Worm (Caenorhabditis elegans) whole organism, L4 larva: ENCODE results near the gene rbg-3.

Experiments
- D1046.2 ChIP-seq: fragments of 200-800 bp; sonication (Bioruptor generic); IDR thresholded peaks from 2 replicates; pipeline ENCODE4 v1.3.6; 2022; ENCODE audit warnings: missing genetic modification characterization, missing compliant biosample characterization
- F26F4.8 ChIP-seq: fragments of 200-800 bp; sonication (Bioruptor generic); conservative IDR thresholded peaks from 2 replicates; pipeline ENCODE4 v1.3.6; 2022; ENCODE audit warnings: missing genetic modification characterization, missing compliant biosample characterization
- F37D6.2 ChIP-seq: sonication (generic microtip); optimal IDR thresholded peaks from 2 replicates; lab custom pipeline; 2016; ENCODE audit warnings: mild to moderate bottlenecking, missing genetic modification characterization, missing compliant biosample characterization
- F44E2.7 ChIP-seq: fragments of 200-800 bp; sonication (Bioruptor generic); IDR thresholded peaks from 2 replicates; pipeline ENCODE4 v2.1.2; 2022; ENCODE audit warnings: missing genetic modification characterization, missing compliant biosample characterization
- F49E8.2 ChIP-seq: sonication (generic microtip); optimal IDR thresholded peaks from 2 replicates; lab custom pipeline; 2016; ENCODE audit warnings: missing compliant biosample characterization, mild to moderate bottlenecking, missing genetic modification characterization, borderline replicate concordance
- R02D3.7 ChIP-seq: fragments of 150-350 bp; sonication (generic microtip); optimal IDR thresholded peaks from 3 replicates; lab custom pipeline; 2014; ENCODE audit warnings: missing biosample characterization, missing genetic modification characterization
- Y48G9A.11 ChIP-seq: fragments of 200-800 bp; sonication (Bioruptor generic); IDR thresholded peaks from 2 replicates; pipeline ENCODE4 v1.3.6; 2022; ENCODE audit warnings: missing genetic modification reagents, missing genetic modification characterization, missing compliant biosample characterization
- aha-1 ChIP-seq: fragments of 150-350 bp; peaks from one replicate; lab custom pipeline; 2014; ENCODE audit warnings: missing biosample characterization, missing genetic modification characterization
- ama-1 ChIP-seq: fragments of 150-350 bp; optimal IDR thresholded peaks from 2 replicates; lab custom pipeline; 2014; ENCODE audit warnings: inconsistent platforms, mixed read lengths
- attf-4 ChIP-seq: sonication (generic microtip); optimal IDR thresholded peaks from 3 replicates; lab custom pipeline; 2017; ENCODE audit warnings: missing biosample characterization, missing genetic modification characterization
- ceh-20 ChIP-seq: fragments of 200-800 bp; sonication (Bioruptor generic); IDR thresholded peaks from 2 replicates; pipeline ENCODE4 v1.3.6; 2022; ENCODE audit warnings: missing genetic modification reagents, missing genetic modification characterization, missing compliant biosample characterization
- ceh-28 ChIP-seq: fragments of 150-350 bp; optimal IDR thresholded peaks from 2 replicates; lab custom pipeline; 2014; ENCODE audit warnings: missing biosample characterization, missing genetic modification reagents, missing genetic modification characterization
- cey-2 ChIP-seq: sonication (generic microtip); optimal IDR thresholded peaks from 3 replicates; lab custom pipeline; 2017; ENCODE audit warnings: missing genetic modification characterization, mild to moderate bottlenecking, missing compliant biosample characterization, antibody characterized with exemption, borderline replicate concordance; ENCODE audit not compliant: insufficient read depth
- daf-16 ChIP-seq, 3 experiments: sonication (generic microtip); optimal IDR thresholded peaks; 2 replicates each; lab custom pipeline; 2016 to 2017; ENCODE audit warnings: missing genetic modification characterization in 3 of 3, missing genetic modification reagents in 3 of 3, mild to moderate bottlenecking in 2 of 3, missing compliant biosample characterization in 2 of 3, missing biosample characterization in 1 of 3, moderate library complexity in 1 of 3
- dmd-8 ChIP-seq: fragments of 200-800 bp; sonication (Bioruptor generic); IDR thresholded peaks from 2 replicates; pipeline ENCODE4 v1.3.6; 2022; ENCODE audit warnings: missing genetic modification characterization, missing compliant biosample characterization
- dmd-9 ChIP-seq: fragments of 200-800 bp; sonication (Bioruptor generic); IDR thresholded peaks from 2 replicates; pipeline ENCODE4 v1.3.6; 2022; ENCODE audit warnings: missing genetic modification reagents, missing genetic modification characterization, missing compliant biosample characterization
- dpl-1 ChIP-seq: fragments of 150-350 bp; optimal IDR thresholded peaks from 2 replicates; lab custom pipeline; 2014; ENCODE audit warnings: missing biosample characterization, missing genetic modification reagents, missing genetic modification characterization
- duxl-1 ChIP-seq: sonication (generic microtip); optimal IDR thresholded peaks from 2 replicates; lab custom pipeline; 2016; ENCODE audit warnings: mild to moderate bottlenecking, missing genetic modification characterization, moderate library complexity, missing compliant biosample characterization; ENCODE audit not compliant: poor library complexity
- dve-1 ChIP-seq: sonication (generic microtip); optimal IDR thresholded peaks from 2 replicates; lab custom pipeline; 2017; ENCODE audit warnings: antibody characterized with exemption, mild to moderate bottlenecking, missing genetic modification characterization, missing compliant biosample characterization; ENCODE audit not compliant: insufficient read depth
- fos-1 ChIP-seq: fragments of 150-350 bp; optimal IDR thresholded peaks from 2 replicates; lab custom pipeline; 2014; ENCODE audit warnings: missing biosample characterization, missing genetic modification characterization
- gei-8 ChIP-seq: fragments of 200-800 bp; sonication (Bioruptor generic); optimal IDR thresholded peaks from 2 replicates; lab custom pipeline; 2018; ENCODE audit warnings: mild to moderate bottlenecking, missing genetic modification characterization, missing compliant biosample characterization
- hif-1 ChIP-seq, 2 experiments: sonication (generic microtip); optimal IDR thresholded peaks; 2 replicates each; lab custom pipeline; 2016 to 2017; ENCODE audit warnings: missing compliant biosample characterization in 2 of 2, missing genetic modification characterization in 2 of 2, missing genetic modification reagents in 2 of 2, missing genotype in 2 of 2, mild to moderate bottlenecking in 1 of 2
- hlh-30 ChIP-seq: sonication (generic microtip); optimal IDR thresholded peaks from 2 replicates; lab custom pipeline; 2017; ENCODE audit warnings: antibody characterized with exemption, mild to moderate bottlenecking, missing genetic modification characterization, missing compliant biosample characterization; ENCODE audit not compliant: insufficient read depth
- jun-1 ChIP-seq: fragments of 150-350 bp; optimal IDR thresholded peaks from 2 replicates; lab custom pipeline; 2014; ENCODE audit warnings: missing biosample characterization, missing genetic modification reagents, missing genetic modification characterization
- lin-1 ChIP-seq: fragments of 200-800 bp; sonication (Bioruptor generic); IDR thresholded peaks from 2 replicates; pipeline ENCODE4 v1.3.6; 2022; ENCODE audit warnings: missing genetic modification reagents, missing genetic modification characterization, missing compliant biosample characterization
- lir-3 ChIP-seq: sonication (generic microtip); optimal IDR thresholded peaks from 2 replicates; lab custom pipeline; 2016; ENCODE audit warnings: mild to moderate bottlenecking, missing genetic modification characterization, missing compliant biosample characterization
- lsy-2 ChIP-seq, 2 experiments: fragments of 150-350 bp in 1 of 2; sonication (generic microtip) in 1 of 2; optimal IDR thresholded peaks; 2 replicates each; lab custom pipeline; 2014 to 2017; ENCODE audit warnings: missing biosample characterization in 2 of 2, missing genetic modification characterization in 2 of 2
- madf-9 ChIP-seq: fragments of 200-800 bp; sonication (Bioruptor generic); conservative IDR thresholded peaks from 2 replicates; pipeline ENCODE4 v1.3.6; 2022; ENCODE audit warnings: missing genetic modification reagents, missing genetic modification characterization, missing compliant biosample characterization
- mdl-1 ChIP-seq, 2 experiments: fragments of 150-350 bp in 1 of 2; sonication (generic microtip) in 1 of 2; optimal IDR thresholded peaks; 2 replicates each; lab custom pipeline; 2014 to 2017; ENCODE audit warnings: missing biosample characterization in 2 of 2, missing genetic modification characterization in 2 of 2
- mdt-29 ChIP-seq: fragments of 200-800 bp; sonication (Bioruptor generic); IDR thresholded peaks from 2 replicates; pipeline ENCODE4 v1.3.6; 2022; ENCODE audit warnings: missing genetic modification reagents, missing genetic modification characterization, missing compliant biosample characterization
- mxl-2 ChIP-seq: fragments of 200-800 bp; sonication (Bioruptor generic); conservative IDR thresholded peaks from 2 replicates; pipeline ENCODE4 v1.3.6; 2022; ENCODE audit warnings: missing genetic modification reagents, missing genetic modification characterization, missing compliant biosample characterization
- mxl-3 ChIP-seq: fragments of 200-800 bp; sonication (Bioruptor generic); optimal IDR thresholded peaks from 2 replicates; lab custom pipeline; 2018; ENCODE audit warnings: mild to moderate bottlenecking, missing genetic modification characterization, missing compliant biosample characterization
- nhr-102 ChIP-seq: sonication (generic microtip); optimal IDR thresholded peaks from 2 replicates; lab custom pipeline; 2016; ENCODE audit warnings: mild to moderate bottlenecking, missing genetic modification characterization, moderate library complexity, missing compliant biosample characterization
- nhr-11 ChIP-seq: fragments of 150-350 bp; optimal IDR thresholded peaks from 2 replicates; lab custom pipeline; 2014; ENCODE audit warnings: missing biosample characterization, missing genetic modification characterization
- nhr-25 ChIP-seq: sonication (generic microtip); optimal IDR thresholded peaks from 2 replicates; lab custom pipeline; 2017; ENCODE audit warnings: missing genetic modification characterization, mild to moderate bottlenecking, missing compliant biosample characterization, antibody characterized with exemption, moderate library complexity, borderline replicate concordance; ENCODE audit not compliant: insufficient read depth
- nhr-28 ChIP-seq: fragments of 150-350 bp; optimal IDR thresholded peaks from 2 replicates; lab custom pipeline; 2014; ENCODE audit warnings: missing biosample characterization, missing genetic modification characterization
- nhr-41 ChIP-seq: fragments of 200-800 bp; sonication (Bioruptor generic); IDR thresholded peaks from 2 replicates; pipeline ENCODE4 v1.3.6; 2022; ENCODE audit warnings: missing genetic modification reagents, missing genetic modification characterization, missing compliant biosample characterization
- nhr-48 ChIP-seq: sonication (generic microtip); optimal IDR thresholded peaks from 2 replicates; lab custom pipeline; 2016; ENCODE audit warnings: mild to moderate bottlenecking, missing genetic modification characterization, missing compliant biosample characterization
- nhr-6 ChIP-seq: fragments of 150-350 bp; optimal IDR thresholded peaks from 2 replicates; lab custom pipeline; 2014; ENCODE audit warnings: missing biosample characterization, missing genetic modification characterization
- nhr-76 ChIP-seq: fragments of 150-350 bp; optimal IDR thresholded peaks from 2 replicates; lab custom pipeline; 2014; ENCODE audit warnings: missing biosample characterization, missing genetic modification characterization
- pha-4 ChIP-seq, 2 experiments: fragments of 150-350 bp in 1 of 2; fragments of 200-800 bp in 1 of 2; sonication (Bioruptor generic) in 1 of 2; IDR thresholded peaks in 1 of 2; optimal IDR thresholded peaks in 1 of 2; 2 replicates each; pipeline versions ENCODE4 v1.3.6 to Lab custom; 2014 to 2022; ENCODE audit warnings: missing genetic modification characterization in 2 of 2, missing genetic modification reagents in 2 of 2, missing biosample characterization in 1 of 2, missing compliant biosample characterization in 1 of 2
- rbr-2 ChIP-seq: sonication (generic microtip); optimal IDR thresholded peaks from 2 replicates; lab custom pipeline; 2016; ENCODE audit warnings: missing genotype, missing genetic modification characterization, missing compliant biosample characterization
- sdz-12 ChIP-seq: fragments of 200-800 bp; sonication (Bioruptor generic); optimal IDR thresholded peaks from 2 replicates; lab custom pipeline; 2018; ENCODE audit warnings: mild to moderate bottlenecking, missing genetic modification characterization, missing compliant biosample characterization
- set-16 ChIP-seq: fragments of 200-800 bp; sonication (Bioruptor generic); IDR thresholded peaks from 2 replicates; pipeline ENCODE4 v1.3.6; 2022; ENCODE audit warnings: missing genetic modification reagents, missing genetic modification characterization, missing compliant biosample characterization
- tra-1 ChIP-seq: fragments of 200-800 bp; sonication (Bioruptor generic); IDR thresholded peaks from 2 replicates; pipeline ENCODE4 v1.3.6; 2022; ENCODE audit warnings: missing genetic modification reagents, missing genetic modification characterization, missing compliant biosample characterization
- unc-130 ChIP-seq: sonication (generic microtip); optimal IDR thresholded peaks from 2 replicates; lab custom pipeline; 2016; ENCODE audit warnings: missing genetic modification reagents, missing genetic modification characterization, missing compliant biosample characterization
- zag-1 ChIP-seq: fragments of 150-350 bp; optimal IDR thresholded peaks from 2 replicates; lab custom pipeline; 2014; ENCODE audit warnings: missing biosample characterization, missing genetic modification characterization
- zip-2 ChIP-seq: fragments of 150-350 bp; optimal IDR thresholded peaks from 2 replicates; lab custom pipeline; 2014; ENCODE audit warnings: missing biosample characterization, missing genetic modification characterization
- ztf-7 ChIP-seq: fragments of 150-350 bp; optimal IDR thresholded peaks from 2 replicates; lab custom pipeline; 2014; ENCODE audit warnings: missing biosample characterization, missing genetic modification characterization

Gene rbg-3

DNA sequence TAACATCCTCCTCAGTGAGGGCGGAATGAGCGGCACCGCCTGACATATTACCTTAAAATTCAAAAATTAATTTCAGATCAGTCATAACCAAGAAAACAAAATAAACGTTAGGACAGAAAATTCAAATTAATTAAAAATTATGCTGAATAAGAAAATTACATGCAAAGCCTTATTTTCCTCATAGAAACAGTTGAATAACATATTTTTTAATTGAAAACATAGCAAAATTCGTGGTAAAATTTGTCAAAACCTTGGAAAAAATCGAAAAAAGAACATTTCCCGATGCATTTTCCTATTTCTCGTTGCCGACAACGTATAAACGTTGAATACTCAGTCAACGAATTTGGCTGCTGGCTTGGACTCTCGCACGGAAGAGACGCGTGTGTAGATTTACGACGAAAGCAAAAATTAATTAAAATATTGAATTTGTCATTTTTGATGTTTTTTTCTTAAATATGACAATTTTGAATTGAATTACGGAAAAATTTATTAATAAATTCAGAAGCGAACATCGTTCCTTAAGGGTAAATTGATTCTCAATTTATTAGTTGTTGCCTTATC is at the start of gene rbg-3, which contains the start of gene rps-0 (continued):
- TF ChIP-seq nhr-6 = peak; percentile 89
- peak; percentile 93 for TF ChIP-seq dpl-1 (GFP tag; lab: Kevin White, UChicago)
- no peak for TF ChIP-seq attf-4 (tag; lab: Kevin White, UChicago)
- TF ChIP-seq mdl-1 (tag; optimal IDR thresholded peaks at IDR 0.05; lab: Kevin White, UChicago) = peak in 1 of 2 experiments; percentile 64
- TF ChIP-seq jun-1 (tag; lab: Kevin White, UChicago) = no peak
- peak; percentile 97 for TF ChIP-seq dve-1
- no peak for TF ChIP-seq dmd-9 (GFP tag; lab: Robert Waterston, UW)
- TF ChIP-seq lin-1 (GFP tag; lab: Robert Waterston, UW) = no peak
- TF ChIP-seq ama-1 = no peak
- no peak for TF ChIP-seq dmd-8
- no peak for TF ChIP-seq set-16 (GFP tag; lab: Robert Waterston, UW)
- 0 out of 2 replicates have a peak, but pooled peaks have one; percentile 39 for TF ChIP-seq ceh-20 (GFP tag; lab: Robert Waterston, UW)
- TF ChIP-seq rbr-2 = peak; percentile 88
- peak; percentile 83 for TF ChIP-seq hlh-30
- TF ChIP-seq F49E8.2 (tag; lab: Kevin White, UChicago) = no peak
- TF ChIP-seq cey-2 (tag; lab: Kevin White, UChicago) = no peak
- no peak for TF ChIP-seq gei-8 (GFP tag; lab: Kevin White, UChicago)
- TF ChIP-seq mxl-3 (GFP tag; lab: Kevin White, UChicago) = peak; percentile 31
- TF ChIP-seq nhr-25 (tag; lab: Kevin White, UChicago) = peak; percentile 81
- TF ChIP-seq zag-1 (tag; lab: Kevin White, UChicago) = no peak
- no peak for TF ChIP-seq sdz-12
- peak; percentile 34 for TF ChIP-seq zip-2
- TF ChIP-seq nhr-76 (tag; lab: Kevin White, UChicago) = no peak
- TF ChIP-seq lir-3 (tag; lab: Kevin White, UChicago) = no peak
- TF ChIP-seq nhr-48 (tag; lab: Kevin White, UChicago) = peak; percentile 46
- TF ChIP-seq mdt-29 = no peak
- TF ChIP-seq hif-1 (tag; optimal IDR thresholded peaks at IDR 0.05; lab: Kevin White, UChicago) = peak; percentile 12 to 75
- peak; percentile 80 for TF ChIP-seq F37D6.2
- no peak for TF ChIP-seq Y48G9A.11 (GFP tag; lab: Robert Waterston, UW)
- TF ChIP-seq fos-1 (tag; lab: Kevin White, UChicago) = no peak
- TF ChIP-seq mxl-2 (GFP tag; lab: Robert Waterston, UW) = no peak
- no peak for TF ChIP-seq tra-1 (GFP tag; lab: Robert Waterston, UW)
- TF ChIP-seq daf-16 (GFP tag; optimal IDR thresholded peaks at IDR 0.05; lab: Kevin White, UChicago) = peak in 1 of 2 experiments; percentile 33
- TF ChIP-seq daf-16 (tag; optimal IDR thresholded peaks at IDR 0.05; lab: Kevin White, UChicago) = peak; percentile 64
- peak; percentile 82 for TF ChIP-seq nhr-102 (tag; lab: Kevin White, UChicago)
- peak; percentile 84 to 98 for TF ChIP-seq lsy-2 (tag; optimal IDR thresholded peaks at IDR 0.05; lab: Kevin White, UChicago)
- peak; percentile 99 for TF ChIP-seq aha-1
- TF ChIP-seq F26F4.8 = no peak
- no peak for TF ChIP-seq ceh-28 (tag; lab: Kevin White, UChicago)
- TF ChIP-seq F44E2.7 (GFP tag; lab: Robert Waterston, UW) = no peak
- peak; percentile 37; the same call in 1 of the 2 replicates for TF ChIP-seq pha-4 (GFP tag; IDR thresholded peaks at IDR 0.05; lab: Robert Waterston, UW)
- TF ChIP-seq pha-4 (tag; optimal IDR thresholded peaks at IDR 0.05; lab: Kevin White, UChicago) = peak; percentile 68
- TF ChIP-seq nhr-41 (GFP tag; lab: Robert Waterston, UW) = no peak
- TF ChIP-seq duxl-1 (tag; lab: Kevin White, UChicago) = peak; percentile 75
- TF ChIP-seq nhr-11 (tag; lab: Kevin White, UChicago) = peak; percentile 92
- peak; percentile 90 for TF ChIP-seq R02D3.7
- TF ChIP-seq unc-130 = peak; percentile 67
- no peak for TF ChIP-seq madf-9
- peak; percentile 83 for TF ChIP-seq nhr-28
- TF ChIP-seq D1046.2 (GFP tag; lab: Robert Waterston, UW) = no peak
- peak; percentile 89 for TF ChIP-seq ztf-7
